Worm (Caenorhabditis elegans) whole organism, late embryonic: ENCODE results near the gene F39G3.5.

ENCODE experiments used
- K09A11.1 ChIP-seq: sonication (generic microtip); optimal IDR thresholded peaks from 2 replicates; lab custom pipeline; 2017; ENCODE audit warnings: antibody characterized with exemption, mild to moderate bottlenecking, missing genetic modification characterization, missing compliant biosample characterization; ENCODE audit not compliant: insufficient read depth
- elt-4 ChIP-seq: sonication (generic microtip); optimal IDR thresholded peaks from 2 replicates; lab custom pipeline; 2016; ENCODE audit warnings: missing genetic modification characterization, missing compliant biosample characterization
- sox-4 ChIP-seq: sonication (generic microtip); optimal IDR thresholded peaks from 2 replicates; lab custom pipeline; 2017; ENCODE audit warnings: mild to moderate bottlenecking, missing genetic modification characterization, inconsistent platforms, missing compliant biosample characterization

DNA sequence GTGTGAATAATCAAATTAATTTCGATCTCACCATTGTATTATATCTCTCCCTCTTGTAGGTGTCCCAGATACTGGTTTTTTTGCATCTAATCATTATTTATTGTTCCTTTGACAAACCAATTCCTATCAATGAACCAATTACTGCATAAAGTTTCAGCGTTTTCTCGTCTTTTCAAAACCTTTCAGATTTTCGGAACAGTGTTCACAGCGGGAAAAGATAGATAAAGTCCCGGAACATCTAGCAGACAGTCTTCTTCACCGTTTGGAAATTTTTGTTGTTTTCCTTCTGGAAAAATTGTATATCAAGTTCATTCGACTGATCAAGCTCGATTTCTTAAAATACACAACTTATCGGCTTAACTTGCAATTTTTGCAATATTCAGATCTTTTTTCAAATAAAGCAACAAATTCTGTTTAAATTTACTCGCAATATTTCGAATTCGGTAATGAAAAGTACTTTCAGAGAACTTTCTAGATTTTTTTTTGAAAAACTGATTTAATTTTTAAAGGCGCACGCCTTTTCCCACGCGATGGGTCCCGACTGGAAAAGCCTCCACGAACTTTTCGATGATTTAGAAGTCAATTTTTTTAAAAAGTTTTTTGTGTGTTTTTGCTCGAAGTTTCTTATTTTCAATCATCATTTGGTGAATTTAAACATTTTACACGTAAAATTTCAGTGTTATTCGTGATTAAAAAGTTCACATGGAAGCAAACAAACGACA is 33.1 kb downstream of the F39G3.5 start, which contains the start of gene pgl-3:
- TF ChIP-seq K09A11.1 (tag; lab: Kevin White, UChicago) (no peak), elt-4 (tag; lab: Kevin White, UChicago) (no peak), sox-4 (tag; lab: Kevin White, UChicago) (no peak)
